Fruit fly (Drosophila melanogaster): ENCODE results near the gene ORMDL.
A peak's percentile ranks its signal among the peaks of the same experiment; 100 is the strongest.

ORMDL gene

DNA sequence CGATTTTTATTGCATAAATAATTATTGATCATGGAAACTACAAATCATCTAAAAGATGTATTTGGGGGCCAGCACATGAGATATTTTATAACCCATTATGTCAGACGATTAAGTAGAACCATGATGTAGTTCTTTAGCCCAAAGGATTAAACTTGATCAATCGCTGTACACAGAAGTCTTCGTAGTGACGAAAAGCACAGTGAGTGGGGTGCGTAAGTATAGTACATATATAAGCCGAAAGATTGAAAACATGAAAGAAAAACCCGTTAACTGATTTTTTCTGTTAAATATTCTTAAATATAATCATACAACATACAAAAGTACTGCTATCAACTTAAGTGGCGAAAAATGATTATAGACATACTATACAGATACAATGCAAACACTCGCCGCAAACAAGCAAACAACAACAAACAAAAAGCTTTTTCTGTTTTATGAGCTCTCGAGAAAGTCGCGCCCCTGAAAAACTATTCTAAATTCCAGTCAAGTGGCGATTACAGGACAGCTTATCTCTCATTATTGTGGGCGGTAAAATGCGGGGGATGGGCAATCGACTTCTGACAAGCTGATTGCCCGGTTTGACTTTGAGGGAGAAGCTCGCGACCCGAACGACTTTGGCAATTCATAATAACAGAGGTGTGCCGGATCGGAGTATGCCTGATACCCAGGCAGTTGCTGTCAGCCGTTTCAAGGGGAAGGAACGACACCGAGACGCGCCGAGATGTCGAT, 1.3 kb downstream of the ORMDL start, which contains the start of gene CG32444:
Gene CG32444 (plus strand): TSS at position 683 of the 729 bp plus-strand sequence.
- TF ChIP-seq cwo (GFP tag; optimal IDR thresholded peaks at IDR 0.05), result peak; percentile 11
- no peak for TF ChIP-seq CG6689 (GFP tag; IDR thresholded peaks at IDR 0.05)
- TF ChIP-seq CG8359 (GFP tag; optimal IDR thresholded peaks at IDR 0.05; ENCODE audit: borderline replicate concordance), result no peak
- TF ChIP-seq exex (tag; optimal IDR thresholded peaks at IDR 0.05), result peak; percentile 94
- TF ChIP-seq CG10543 (GFP tag; optimal IDR thresholded peaks at IDR 0.05), result no peak
- TF ChIP-seq CG6683 (GFP tag; optimal IDR thresholded peaks at IDR 0.05), result no peak
- peak; percentile 78 for TF ChIP-seq CG34376 (GFP tag; optimal IDR thresholded peaks at IDR 0.05)
- TF ChIP-seq vnd (GFP tag; IDR thresholded peaks at IDR 0.05; ENCODE audit: partially characterized antibody), result 0 out of 3 replicates have a peak, but pooled peaks have one; percentile 12
- TF ChIP-seq CG12942 (GFP tag; optimal IDR thresholded peaks at IDR 0.05), result no peak
- TF ChIP-seq fru (optimal IDR thresholded peaks at IDR 0.05), result no peak
- peak; percentile 74 for TF ChIP-seq ERR (GFP tag; optimal IDR thresholded peaks at IDR 0.05)
- TF ChIP-seq CG12659 (GFP tag; optimal IDR thresholded peaks at IDR 0.05), result no peak
- TF ChIP-seq CG31441 (GFP tag; IDR thresholded peaks at IDR 0.05), result no peak
- TF ChIP-seq CG6813 (GFP tag; optimal IDR thresholded peaks at IDR 0.05), result no peak
- TF ChIP-seq CG11696 (GFP tag; IDR thresholded peaks at IDR 0.05), result no peak
- TF ChIP-seq CG2129 (GFP tag; IDR thresholded peaks at IDR 0.05; ENCODE audit: partially characterized antibody), result no peak
- no peak for TF ChIP-seq CG12155 (GFP tag; optimal IDR thresholded peaks at IDR 0.05)
- TF ChIP-seq Xbp1 (GFP tag; optimal IDR thresholded peaks at IDR 0.05), result no peak
- TF ChIP-seq pho (GFP tag; optimal IDR thresholded peaks at IDR 0.05), result no peak
- TF ChIP-seq Sry-δ (GFP tag; optimal IDR thresholded peaks at IDR 0.05), result no peak
- no peak for TF ChIP-seq CG8924 (tag; optimal IDR thresholded peaks at IDR 0.05)
- no peak for TF ChIP-seq CG8290 (GFP tag; optimal IDR thresholded peaks at IDR 0.05)
- TF ChIP-seq CG8290 (tag; optimal IDR thresholded peaks at IDR 0.05), result no peak
- peak; percentile 87 for TF ChIP-seq sd (tag; optimal IDR thresholded peaks at IDR 0.05)
- TF ChIP-seq CG4854 (GFP tag; optimal IDR thresholded peaks at IDR 0.05), result no peak
- TF ChIP-seq sens (GFP tag), result peak; percentile 63
- no peak for TF ChIP-seq NfI (GFP tag; optimal IDR thresholded peaks at IDR 0.05)
- TF ChIP-seq sug (tag; optimal IDR thresholded peaks at IDR 0.05), result peak; percentile 92
- peak; percentile 61 for TF ChIP-seq Meics (GFP tag; optimal IDR thresholded peaks at IDR 0.05)
- TF ChIP-seq CG31224 (GFP tag; IDR thresholded peaks at IDR 0.05), result no peak
- no peak for TF ChIP-seq az2 (GFP tag; optimal IDR thresholded peaks at IDR 0.05)
- no peak for TF ChIP-seq Mad (GFP tag; optimal IDR thresholded peaks at IDR 0.05)
- no peak for TF ChIP-seq gce (GFP tag; IDR thresholded peaks at IDR 0.05)
- TF ChIP-seq Awh (GFP tag; IDR thresholded peaks at IDR 0.05), result no peak
- no peak for TF ChIP-seq pb (GFP tag; optimal IDR thresholded peaks at IDR 0.05)
- TF ChIP-seq chm (GFP tag; IDR thresholded peaks at IDR 0.05), result no peak
- TF ChIP-seq mirr (GFP tag; optimal IDR thresholded peaks at IDR 0.05), result peak; percentile 21
- TF ChIP-seq dm (GFP tag; optimal IDR thresholded peaks at IDR 0.05), result no peak
- TF ChIP-seq Poxn (GFP tag; IDR thresholded peaks at IDR 0.05), result 0 out of 2 replicates have a peak, but pooled peaks have one; percentile 4
- TF ChIP-seq CG7357 (GFP tag; IDR thresholded peaks at IDR 0.05), result no peak
- TF ChIP-seq CG32772 (GFP tag; IDR thresholded peaks at IDR 0.05), result no peak
- TF ChIP-seq CG5953 (GFP tag; IDR thresholded peaks at IDR 0.05), result no peak

DNA sequence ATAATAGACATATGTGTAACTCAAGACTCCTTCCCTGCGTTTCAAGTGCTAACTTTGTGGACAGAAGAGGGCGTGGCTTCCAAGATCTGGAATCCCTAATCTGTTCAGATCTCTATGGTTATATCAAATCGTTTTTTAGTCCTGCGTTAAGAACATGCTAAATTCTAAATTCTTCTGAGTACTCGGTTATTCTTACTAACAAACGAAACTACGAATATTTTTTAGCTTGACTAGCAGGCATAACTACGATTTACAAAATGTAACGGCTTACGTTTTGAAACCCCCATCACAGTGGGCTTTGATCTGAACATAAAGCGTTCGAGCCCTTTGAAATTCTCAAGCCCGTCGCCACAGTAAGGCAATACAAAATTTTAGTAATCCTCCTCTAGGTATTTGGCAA, 4.0 kb downstream of the ORMDL start, which contains the start of gene CG32445:
Gene CG32445 (plus strand): TSS at position 301 of the 400 bp plus-strand sequence.
- TF ChIP-seq PHDP (tag; optimal IDR thresholded peaks at IDR 0.05) (no peak), corto (GFP tag; optimal IDR thresholded peaks at IDR 0.05) (no peak), CG18599 (GFP tag; optimal IDR thresholded peaks at IDR 0.05) (no peak), CG13424 (tag; optimal IDR thresholded peaks at IDR 0.05) (no peak), tap (tag; optimal IDR thresholded peaks at IDR 0.05) (no peak), en (GFP tag; optimal IDR thresholded peaks at IDR 0.05) (no peak), Fer1 (GFP tag; optimal IDR thresholded peaks at IDR 0.05) (no peak), YL-1 (GFP tag; optimal IDR thresholded peaks at IDR 0.05) (no peak), CG17612 (GFP tag; IDR thresholded peaks at IDR 0.05) (no peak), CG17328 (GFP tag; IDR thresholded peaks at IDR 0.05) (no peak), Dll (GFP tag; IDR thresholded peaks at IDR 0.05; ENCODE audit: partially characterized antibody) (no peak), CG2116 (GFP tag; optimal IDR thresholded peaks at IDR 0.05) (no peak)

Measured in whole organism, embryonic.